Worm (Caenorhabditis elegans): ENCODE data around the gene let-756.

The let-756 gene

ce11 chrIII:6436308-6436707 lies 29.4 kb downstream of the let-756 start, which contains the start of gene C05D11.1:
Gene C05D11.1, plus strand, starts transcription at chrIII:6436608.
- TF ChIP-seq M03D4.4 (tag; optimal IDR thresholded peaks at IDR 0.05), result no peak
- TF ChIP-seq ceh-83 (GFP tag; optimal IDR thresholded peaks at IDR 0.05), result no peak
- TF ChIP-seq mls-2 (tag; optimal IDR thresholded peaks at IDR 0.05), result no peak
- TF ChIP-seq drap-1 (GFP tag; optimal IDR thresholded peaks at IDR 0.05), result no peak
- TF ChIP-seq zip-8 (tag; optimal IDR thresholded peaks at IDR 0.05), result no peak
- no peak for TF ChIP-seq nhr-28 (tag; optimal IDR thresholded peaks at IDR 0.05)
- TF ChIP-seq nhr-76 (tag; optimal IDR thresholded peaks at IDR 0.05), result no peak
- no peak for TF ChIP-seq ces-1 (GFP tag; optimal IDR thresholded peaks at IDR 0.05)
- TF ChIP-seq ham-2 (GFP tag; optimal IDR thresholded peaks at IDR 0.05), result no peak
- no peak for TF ChIP-seq unc-62 (GFP tag; optimal IDR thresholded peaks at IDR 0.05)
- no peak for TF ChIP-seq mep-1 (tag; optimal IDR thresholded peaks at IDR 0.05)

- TF ChIP-seq snpc-4 (tag; optimal IDR thresholded peaks at IDR 0.05) (no peak), sem-2 (GFP tag; optimal IDR thresholded peaks at IDR 0.05) (no peak), pha-4 (tag; optimal IDR thresholded peaks at IDR 0.05) (no peak), ham-2 (GFP tag; optimal IDR thresholded peaks at IDR 0.05) (no peak), nhr-12 (tag; optimal IDR thresholded peaks at IDR 0.05) (no peak), blmp-1 (tag; optimal IDR thresholded peaks at IDR 0.05) (no peak), mep-1 (tag; optimal IDR thresholded peaks at IDR 0.05) (no peak)
Observed at ce11 chrIII:6439854-6440253, 32.9 kb downstream of the let-756 start.

- TF ChIP-seq M03D4.4 (tag; optimal IDR thresholded peaks at IDR 0.05) (no peak), lin-32 (GFP tag; optimal IDR thresholded peaks at IDR 0.05) (no peak), mab-5 (tag; optimal IDR thresholded peaks at IDR 0.05) (no peak), nhr-2 (tag; optimal IDR thresholded peaks at IDR 0.05) (no peak), ham-2 (GFP tag; optimal IDR thresholded peaks at IDR 0.05) (no peak), sem-2 (GFP tag; optimal IDR thresholded peaks at IDR 0.05) (no peak), lsy-2 (tag; optimal IDR thresholded peaks at IDR 0.05) (no peak), nhr-76 (tag; optimal IDR thresholded peaks at IDR 0.05) (no peak), lin-13 (tag; optimal IDR thresholded peaks at IDR 0.05) (no peak), ceh-39 (tag; optimal IDR thresholded peaks at IDR 0.05) (no peak), bed-3 (GFP tag; optimal IDR thresholded peaks at IDR 0.05) (no peak), zip-8 (tag; optimal IDR thresholded peaks at IDR 0.05) (no peak), ztf-11 (tag; optimal IDR thresholded peaks at IDR 0.05) (no peak)
Observed at ce11 chrIII:6442305-6443125, 35.6 kb downstream of the let-756 start, which contains the start of gene mel-32. Gene mel-32, minus strand, starts transcription at chrIII:6443000.

ce11 chrIII:6444335-6444734 lies 37.4 kb downstream of the let-756 start, which contains the start of gene C05D11.13:
Gene C05D11.13, minus strand, starts transcription at chrIII:6444586.
- peak; percentile 43 for TF ChIP-seq lsy-2 (tag; optimal IDR thresholded peaks at IDR 0.05)
- TF ChIP-seq pha-4 (tag; optimal IDR thresholded peaks at IDR 0.05), result peak; percentile 68
- no peak for TF ChIP-seq lin-13 (tag; optimal IDR thresholded peaks at IDR 0.05)
- TF ChIP-seq hlh-1 (tag; optimal IDR thresholded peaks at IDR 0.05), result no peak
- no peak for TF ChIP-seq blmp-1 (tag; optimal IDR thresholded peaks at IDR 0.05)
- TF ChIP-seq nhr-237 (tag; optimal IDR thresholded peaks at IDR 0.05), result no peak
- peak; percentile 37 for TF ChIP-seq unc-120 (tag; optimal IDR thresholded peaks at IDR 0.05; ENCODE audit: poor library complexity, severe bottlenecking)
- TF ChIP-seq ceh-39 (tag; optimal IDR thresholded peaks at IDR 0.05), result no peak
- no peak for TF ChIP-seq drap-1 (GFP tag; optimal IDR thresholded peaks at IDR 0.05)
- no peak for TF ChIP-seq ztf-11 (tag; optimal IDR thresholded peaks at IDR 0.05)
- no peak for TF ChIP-seq elt-1 (tag; optimal IDR thresholded peaks at IDR 0.05; ENCODE audit: borderline replicate concordance, insufficient read depth)
- TF ChIP-seq mls-2 (tag; optimal IDR thresholded peaks at IDR 0.05), result peak; percentile 3
- TF ChIP-seq nhr-2 (tag; optimal IDR thresholded peaks at IDR 0.05), result no peak
- no peak for TF ChIP-seq zip-8 (tag; optimal IDR thresholded peaks at IDR 0.05)
- TF ChIP-seq ceh-83 (GFP tag; optimal IDR thresholded peaks at IDR 0.05), result no peak
- TF ChIP-seq nhr-12 (tag; optimal IDR thresholded peaks at IDR 0.05), result no peak
- TF ChIP-seq bed-3 (GFP tag; optimal IDR thresholded peaks at IDR 0.05), result no peak
- no peak for TF ChIP-seq unc-62 (GFP tag; optimal IDR thresholded peaks at IDR 0.05)
- TF ChIP-seq flh-1 (GFP tag; optimal IDR thresholded peaks at IDR 0.05), result no peak
- TF ChIP-seq ham-2 (GFP tag; optimal IDR thresholded peaks at IDR 0.05), result peak; percentile 10
- TF ChIP-seq lin-32 (GFP tag; optimal IDR thresholded peaks at IDR 0.05), result no peak
- peak; percentile 17 for TF ChIP-seq M03D4.4 (tag; optimal IDR thresholded peaks at IDR 0.05)
- no peak for TF ChIP-seq cnd-1 (tag; optimal IDR thresholded peaks at IDR 0.05)
